Worm (Caenorhabditis elegans) whole organism, early embryonic: ENCODE results near the gene rpoa-1.

Experiments used
- B0310.2 ChIP-seq: sonication (generic microtip); optimal IDR thresholded peaks from 2 replicates; lab custom pipeline; 2016; ENCODE audit warnings: mild to moderate bottlenecking, missing genetic modification characterization, missing compliant biosample characterization
- F13C5.2 ChIP-seq: sonication (generic microtip); optimal IDR thresholded peaks from 2 replicates; lab custom pipeline; 2017; ENCODE audit warnings: mild to moderate bottlenecking, missing genetic modification characterization, inconsistent platforms, missing compliant biosample characterization
- aly-1 ChIP-seq: sonication (generic microtip); optimal IDR thresholded peaks from 2 replicates; lab custom pipeline; 2016; ENCODE audit warnings: missing genetic modification characterization, missing compliant biosample characterization
- ama-1 ChIP-seq: fragments of 150-350 bp; optimal IDR thresholded peaks from 2 replicates; lab custom pipeline; 2014
- ceh-13 ChIP-seq: fragments of 200-800 bp; sonication (Bioruptor generic); optimal IDR thresholded peaks from 2 replicates; lab custom pipeline; 2018; ENCODE audit warnings: mild to moderate bottlenecking, missing genetic modification characterization, missing compliant biosample characterization
- ceh-36 ChIP-seq: sonication (generic microtip); optimal IDR thresholded peaks from 2 replicates; lab custom pipeline; 2016; ENCODE audit warnings: missing genetic modification characterization, inconsistent platforms, missing compliant biosample characterization
- ets-7 ChIP-seq: sonication (generic microtip); optimal IDR thresholded peaks from 2 replicates; lab custom pipeline; 2016; ENCODE audit warnings: missing genotype, missing genetic modification characterization, missing compliant biosample characterization
- flt-1 ChIP-seq: fragments of 200-800 bp; sonication (Bioruptor generic); IDR thresholded peaks from 2 replicates; pipeline ENCODE4 v1.3.6; 2022; ENCODE audit warnings: missing genetic modification characterization, missing compliant biosample characterization
- hmbx-1 ChIP-seq: sonication (generic microtip); optimal IDR thresholded peaks from 2 replicates; lab custom pipeline; 2016; ENCODE audit warnings: mild to moderate bottlenecking, missing genetic modification characterization, missing compliant biosample characterization
- hmg-4 ChIP-seq: fragments of 200-800 bp; sonication (Bioruptor generic); optimal IDR thresholded peaks from 2 replicates; lab custom pipeline; 2018; ENCODE audit warnings: mild to moderate bottlenecking, missing genetic modification characterization, missing compliant biosample characterization
- hnd-1 ChIP-seq: sonication (generic microtip); optimal IDR thresholded peaks from 2 replicates; lab custom pipeline; 2016; ENCODE audit warnings: missing genetic modification characterization, missing compliant biosample characterization
- pes-1 ChIP-seq: fragments of 200-800 bp; sonication (Bioruptor generic); IDR thresholded peaks from 2 replicates; pipeline ENCODE4 v1.3.6; 2022; ENCODE audit warnings: missing genetic modification reagents, missing genetic modification characterization, missing compliant biosample characterization
- scrt-1 ChIP-seq: fragments of 200-800 bp; sonication (Bioruptor generic); IDR thresholded peaks from 2 replicates; pipeline ENCODE4 v1.3.6; 2022; ENCODE audit warnings: missing genetic modification characterization, missing compliant biosample characterization
- sea-1 ChIP-seq: fragments of 200-800 bp; sonication (Bioruptor generic); conservative IDR thresholded peaks from 2 replicates; pipeline ENCODE4 v1.3.6; 2022; ENCODE audit warnings: missing genetic modification characterization, missing compliant biosample characterization
- tbx-11 ChIP-seq: fragments of 200-800 bp; sonication (Bioruptor generic); IDR thresholded peaks from 2 replicates; pipeline ENCODE4 v1.3.6; 2022; ENCODE audit warnings: missing genetic modification characterization, missing compliant biosample characterization
- tbx-37 ChIP-seq: fragments of 200-800 bp; sonication (Bioruptor generic); conservative IDR thresholded peaks from 2 replicates; pipeline ENCODE4 v1.3.6; 2022; ENCODE audit warnings: missing genetic modification reagents, missing genetic modification characterization, missing compliant biosample characterization
- tra-4 ChIP-seq: sonication (generic microtip); optimal IDR thresholded peaks from 2 replicates; lab custom pipeline; 2017; ENCODE audit warnings: missing genetic modification characterization, missing compliant biosample characterization

Gene rpoa-1

ce11 chrII:13723754-13724153 lies 29.2 kb upstream of the rpoa-1 start:
- TF ChIP-seq tbx-37 (GFP tag; lab: Robert Waterston, UW) = no peak
- no peak for TF ChIP-seq hmbx-1
- no peak for TF ChIP-seq sea-1
- TF ChIP-seq F13C5.2 (tag; lab: Kevin White, UChicago) = no peak
- no peak for TF ChIP-seq hmg-4
- TF ChIP-seq ceh-13 (GFP tag; lab: Kevin White, UChicago) = no peak
- TF ChIP-seq flt-1 (GFP tag; lab: Robert Waterston, UW) = no peak
- no peak for TF ChIP-seq pes-1 (GFP tag; lab: Robert Waterston, UW)
- TF ChIP-seq B0310.2 (tag; lab: Kevin White, UChicago) = no peak
- TF ChIP-seq tbx-11 (GFP tag; lab: Robert Waterston, UW) = no peak
- no peak for TF ChIP-seq ama-1 (lab: Kevin White, UChicago)
- TF ChIP-seq ceh-36 (tag; lab: Kevin White, UChicago) = no peak
- TF ChIP-seq ets-7 (tag; lab: Kevin White, UChicago) = no peak
- no peak for TF ChIP-seq scrt-1 (GFP tag; lab: Robert Waterston, UW)
- no peak for TF ChIP-seq aly-1 (tag; lab: Kevin White, UChicago)
- TF ChIP-seq hnd-1 (tag; lab: Kevin White, UChicago) = no peak
- no peak for TF ChIP-seq tra-4 (tag; lab: Kevin White, UChicago)

- no peak for TF ChIP-seq ama-1 (lab: Kevin White, UChicago)
- no peak for TF ChIP-seq ceh-36 (tag; lab: Kevin White, UChicago)
- TF ChIP-seq ets-7 (tag; lab: Kevin White, UChicago) = no peak
Observed at ce11 chrII:13722763-13723162, 28.2 kb upstream of the rpoa-1 start, which contains the start of gene Y54G9A.5. Y54G9A.5 (plus strand) TSS chrII:13723007.

ce11 chrII:13721218-13721617 lies 26.6 kb upstream of the rpoa-1 start, which contains the start of gene sre-46:
sre-46 (minus strand) TSS chrII:13721318.
- TF ChIP-seq scrt-1 (GFP tag; lab: Robert Waterston, UW) (no peak), hnd-1 (tag; lab: Kevin White, UChicago) (no peak), tbx-37 (GFP tag; lab: Robert Waterston, UW) (no peak), aly-1 (tag; lab: Kevin White, UChicago) (no peak), F13C5.2 (tag; lab: Kevin White, UChicago) (no peak), flt-1 (GFP tag; lab: Robert Waterston, UW) (no peak), tbx-11 (GFP tag; lab: Robert Waterston, UW) (no peak), sea-1 (no peak), hmbx-1 (no peak)

ce11 chrII:13720650-13721049 lies 26.1 kb upstream of the rpoa-1 start:
- TF ChIP-seq tbx-11 (GFP tag; lab: Robert Waterston, UW) = no peak

ce11 chrII:13717393-13718367 lies 23.1 kb upstream of the rpoa-1 start:
- no peak for TF ChIP-seq sea-1
- TF ChIP-seq hmbx-1 = no peak
- no peak for TF ChIP-seq tbx-11 (GFP tag; lab: Robert Waterston, UW)
- no peak for TF ChIP-seq scrt-1 (GFP tag; lab: Robert Waterston, UW)
- no peak for TF ChIP-seq ets-7 (tag; lab: Kevin White, UChicago)
- TF ChIP-seq ceh-13 (GFP tag; lab: Kevin White, UChicago) = no peak
- no peak for TF ChIP-seq hmg-4
- no peak for TF ChIP-seq flt-1 (GFP tag; lab: Robert Waterston, UW)
- no peak for TF ChIP-seq F13C5.2 (tag; lab: Kevin White, UChicago)
- TF ChIP-seq B0310.2 (tag; lab: Kevin White, UChicago) = no peak
- no peak for TF ChIP-seq hnd-1 (tag; lab: Kevin White, UChicago)
- no peak for TF ChIP-seq tra-4 (tag; lab: Kevin White, UChicago)
- no peak for TF ChIP-seq aly-1 (tag; lab: Kevin White, UChicago)
- no peak for TF ChIP-seq tbx-37 (GFP tag; lab: Robert Waterston, UW)
- no peak for TF ChIP-seq ceh-36 (tag; lab: Kevin White, UChicago)

- no peak for TF ChIP-seq sea-1
- TF ChIP-seq ets-7 (tag; lab: Kevin White, UChicago) = no peak
- no peak for TF ChIP-seq tbx-37 (GFP tag; lab: Robert Waterston, UW)
- TF ChIP-seq hmbx-1 = no peak
- no peak for TF ChIP-seq pes-1 (GFP tag; lab: Robert Waterston, UW)
Observed at ce11 chrII:13715733-13716132, 21.1 kb upstream of the rpoa-1 start, which contains the start of gene zipt-2.3. zipt-2.3 (minus strand) TSS chrII:13715879.

- 0 out of 2 replicates have a peak, but pooled peaks have one; percentile 11 for TF ChIP-seq scrt-1 (GFP tag; lab: Robert Waterston, UW)
- no peak for TF ChIP-seq hmbx-1
- no peak for TF ChIP-seq sea-1
- peak; percentile 95 for TF ChIP-seq ceh-36 (tag; lab: Kevin White, UChicago)
- TF ChIP-seq tbx-11 (GFP tag; lab: Robert Waterston, UW) = no peak
- no peak for TF ChIP-seq ceh-13 (GFP tag; lab: Kevin White, UChicago)
- no peak for TF ChIP-seq ama-1 (lab: Kevin White, UChicago)
- TF ChIP-seq B0310.2 (tag; lab: Kevin White, UChicago) = no peak
- TF ChIP-seq pes-1 (GFP tag; lab: Robert Waterston, UW) = no peak
- no peak for TF ChIP-seq aly-1 (tag; lab: Kevin White, UChicago)
- no peak for TF ChIP-seq tra-4 (tag; lab: Kevin White, UChicago)
Observed at ce11 chrII:13715333-13715732, 20.7 kb upstream of the rpoa-1 start.
